Fruit fly (Drosophila melanogaster) whole organism, adult: ENCODE data around the gene ssp.

Experiments
- CG11617 ChIP-seq: fragments of 200-800 bp; sonication (Bioruptor generic); optimal IDR thresholded peaks from 2 replicates; lab custom pipeline; 2017; ENCODE audit warnings: mild to moderate bottlenecking, missing biosample characterization, missing genetic modification reagents, missing genetic modification characterization
- CG7045 ChIP-seq: fragments of 200-800 bp; sonication (Bioruptor generic); optimal IDR thresholded peaks from 2 replicates; lab custom pipeline; 2017; ENCODE audit warnings: missing biosample characterization, mild to moderate bottlenecking, missing genetic modification characterization
- toe ChIP-seq: fragments of 200-800 bp; sonication (Bioruptor generic); optimal IDR thresholded peaks from 2 replicates; lab custom pipeline; 2016; ENCODE audit warnings: missing biosample characterization, missing genetic modification characterization

- TF ChIP-seq toe (peak; percentile 50), CG7045 (GFP tag; lab: Kevin White, UChicago) (peak; percentile 74), CG11617 (GFP tag; lab: Kevin White, UChicago) (peak; percentile 68)
These were observed 18.6 kb downstream of the ssp start, which contains the start of the genes CG5645 and Atg12 for dm6 chr3L:12136630-12137029.
